Fruit fly (Drosophila melanogaster) whole organism, embryonic: ENCODE measurements around the gene RpS20.

Source experiments
- B-H2 ChIP-seq: fragments of 200-800 bp; sonication (Bioruptor generic); optimal IDR thresholded peaks from 2 replicates; lab custom pipeline; 2018; ENCODE audit warnings: missing biosample characterization, mild to moderate bottlenecking, missing genetic modification characterization
- CG10979 ChIP-seq: fragments of 200-800 bp; sonication (Bioruptor generic); optimal IDR thresholded peaks from 2 replicates; lab custom pipeline; 2018; ENCODE audit warnings: missing biosample characterization, mild to moderate bottlenecking, missing genetic modification characterization, moderate library complexity
- CG12299 ChIP-seq: fragments of 200-800 bp; sonication (Bioruptor generic); optimal IDR thresholded peaks from 2 replicates; lab custom pipeline; 2018; ENCODE audit warnings: missing biosample characterization, mild to moderate bottlenecking, missing genetic modification characterization
- CG12769 ChIP-seq: fragments of 200-800 bp; sonication (Bioruptor generic); optimal IDR thresholded peaks from 2 replicates; lab custom pipeline; 2019; ENCODE audit warnings: missing biosample characterization, mild to moderate bottlenecking, missing genetic modification characterization, moderate library complexity
- CG14050 ChIP-seq: fragments of 200-800 bp; sonication (Bioruptor generic); IDR thresholded peaks from 3 replicates; pipeline ENCODE4 v1.3.6; 2022; ENCODE audit warnings: missing biosample characterization, missing genetic modification characterization
- CG14710 ChIP-seq: fragments of 200-800 bp; sonication (Bioruptor generic); optimal IDR thresholded peaks from 3 replicates; lab custom pipeline; 2019; ENCODE audit warnings: missing biosample characterization, mild to moderate bottlenecking, missing genetic modification characterization, moderate library complexity
- CG15011 ChIP-seq: fragments of 200-800 bp; sonication (Bioruptor generic); optimal IDR thresholded peaks from 3 replicates; lab custom pipeline; 2018; ENCODE audit warnings: missing biosample characterization, mild to moderate bottlenecking, missing genetic modification characterization
- CG1529 ChIP-seq: fragments of 200-800 bp; sonication (Bioruptor generic); optimal IDR thresholded peaks from 3 replicates; lab custom pipeline; 2018; ENCODE audit warnings: missing biosample characterization, missing genetic modification characterization
- CG15479 ChIP-seq: fragments of 200-800 bp; sonication (Bioruptor generic); optimal IDR thresholded peaks from 3 replicates; lab custom pipeline; 2019; ENCODE audit warnings: missing biosample characterization, mild to moderate bottlenecking, missing genetic modification characterization, moderate library complexity
- CG1602 ChIP-seq: fragments of 200-800 bp; sonication (Bioruptor generic); optimal IDR thresholded peaks from 3 replicates; lab custom pipeline; 2016; ENCODE audit warnings: missing biosample characterization, missing genetic modification characterization
- CG16815 ChIP-seq: fragments of 200-800 bp; sonication (Bioruptor generic); optimal IDR thresholded peaks from 3 replicates; lab custom pipeline; 2017; ENCODE audit warnings: missing biosample characterization, mild to moderate bottlenecking, missing genetic modification characterization
- CG1832 ChIP-seq: fragments of 200-800 bp; sonication (Bioruptor generic); optimal IDR thresholded peaks from 2 replicates; lab custom pipeline; 2017; ENCODE audit warnings: missing biosample characterization, mild to moderate bottlenecking, missing genetic modification characterization, inconsistent platforms
- CG30403 ChIP-seq: fragments of 200-800 bp; sonication (Bioruptor generic); optimal IDR thresholded peaks from 3 replicates; lab custom pipeline; 2016; ENCODE audit warnings: missing biosample characterization, missing genetic modification characterization
- CG30431 ChIP-seq: fragments of 200-800 bp; sonication (Bioruptor generic); optimal IDR thresholded peaks from 2 replicates; lab custom pipeline; 2017; ENCODE audit warnings: missing biosample characterization, missing genetic modification characterization
- CG34422 ChIP-seq: fragments of 200-800 bp; sonication (Bioruptor generic); IDR thresholded peaks from 3 replicates; pipeline ENCODE4 v1.3.6; 2022; ENCODE audit warnings: missing biosample characterization, missing genetic modification characterization
- CG4328 ChIP-seq: fragments of 200-800 bp; sonication (Bioruptor generic); optimal IDR thresholded peaks from 3 replicates; lab custom pipeline; 2017; ENCODE audit warnings: missing biosample characterization, missing genetic modification reagents, missing genetic modification characterization
- CG6175 ChIP-seq: fragments of 200-800 bp; sonication (Bioruptor generic); IDR thresholded peaks from 3 replicates; pipeline ENCODE4 v1.3.6; 2022; ENCODE audit warnings: missing biosample characterization, missing genetic modification characterization
- CG6254 ChIP-seq: fragments of 200-800 bp; sonication (Bioruptor generic); optimal IDR thresholded peaks from 3 replicates; lab custom pipeline; 2017; ENCODE audit warnings: mild to moderate bottlenecking, missing biosample characterization, missing genetic modification reagents, missing genetic modification characterization
- CG6791 ChIP-seq: fragments of 200-800 bp; sonication (Bioruptor generic); IDR thresholded peaks from 3 replicates; pipeline ENCODE4 v1.3.6; 2022; ENCODE audit warnings: missing biosample characterization, missing genetic modification characterization; ENCODE audit not compliant: partially characterized antibody
- CG7372 ChIP-seq: fragments of 200-800 bp; sonication (Bioruptor generic); IDR thresholded peaks from 2 replicates; pipeline ENCODE4 v1.3.6; 2022; ENCODE audit warnings: missing biosample characterization, missing genetic modification characterization
- CrebB ChIP-seq: fragments of 200-800 bp; sonication (Bioruptor generic); optimal IDR thresholded peaks from 3 replicates; lab custom pipeline; 2018; ENCODE audit warnings: missing biosample characterization, mild to moderate bottlenecking, missing genetic modification characterization
- Dip2 ChIP-seq: fragments of 200-800 bp; sonication (Bioruptor generic); IDR thresholded peaks from 2 replicates; pipeline ENCODE4 v1.3.6; 2022; ENCODE audit warnings: missing biosample characterization, missing genetic modification characterization
- Drgx ChIP-seq: fragments of 200-800 bp; sonication (Bioruptor generic); IDR thresholded peaks from 2 replicates; pipeline ENCODE4 v1.3.6; 2022; ENCODE audit warnings: missing biosample characterization, missing genetic modification characterization
- Elba2 ChIP-seq: fragments of 200-800 bp; sonication (Bioruptor generic); optimal IDR thresholded peaks from 3 replicates; lab custom pipeline; 2016; ENCODE audit warnings: missing biosample characterization, missing genetic modification characterization
- GATAe ChIP-seq: fragments of 200-800 bp; sonication (Bioruptor generic); conservative IDR thresholded peaks from 2 replicates; pipeline ENCODE4 v1.3.6; 2022; ENCODE audit warnings: missing biosample characterization, missing genetic modification characterization
- Gsc ChIP-seq: fragments of 200-800 bp; sonication (Bioruptor generic); IDR thresholded peaks from 2 replicates; pipeline ENCODE4 v1.3.6; 2022; ENCODE audit warnings: missing biosample characterization, missing genetic modification characterization
- H2.0 ChIP-seq: fragments of 200-800 bp; sonication (Bioruptor generic); IDR thresholded peaks from 2 replicates; pipeline ENCODE4 v1.3.6; 2022; ENCODE audit warnings: missing biosample characterization, missing genetic modification characterization
- HLH4C ChIP-seq: fragments of 200-800 bp; sonication (Bioruptor generic); IDR thresholded peaks from 3 replicates; pipeline ENCODE4 v1.3.6; 2022; ENCODE audit warnings: missing biosample characterization, missing genetic modification characterization; ENCODE audit not compliant: partially characterized antibody
- Kr ChIP-seq: fragments of 200-800 bp; sonication (Bioruptor generic); optimal IDR thresholded peaks from 2 replicates; lab custom pipeline; 2017; ENCODE audit warnings: missing biosample characterization, mild to moderate bottlenecking, missing genetic modification characterization
- Neu2 ChIP-seq: fragments of 200-800 bp; sonication (Bioruptor generic); optimal IDR thresholded peaks from 3 replicates; lab custom pipeline; 2016; ENCODE audit warnings: missing biosample characterization, missing genetic modification characterization, borderline replicate concordance
- Nf-YC ChIP-seq: fragments of 200-800 bp; optimal IDR thresholded peaks from 3 replicates; lab custom pipeline; 2019; ENCODE audit warnings: missing biosample characterization, mild to moderate bottlenecking, missing genetic modification characterization, moderate library complexity
- Poxn ChIP-seq: fragments of 200-800 bp; sonication (Bioruptor generic); IDR thresholded peaks from 2 replicates; pipeline ENCODE4 v1.3.6; 2022; ENCODE audit warnings: missing biosample characterization, missing genetic modification characterization
- Rfx ChIP-seq: fragments of 200-800 bp; sonication (Bioruptor generic); IDR thresholded peaks from 2 replicates; pipeline ENCODE4 v1.3.6; 2022; ENCODE audit warnings: missing biosample characterization, missing genetic modification characterization
- Scr ChIP-seq: fragments of 200-800 bp; sonication (Bioruptor generic); IDR thresholded peaks from 2 replicates; pipeline ENCODE4 v1.3.6; 2022; ENCODE audit warnings: missing biosample characterization, missing genetic modification characterization; ENCODE audit not compliant: partially characterized antibody
- Side ChIP-seq: fragments of 200-800 bp; sonication (Bioruptor generic); optimal IDR thresholded peaks from 2 replicates; lab custom pipeline; 2016; ENCODE audit warnings: missing biosample characterization, missing genetic modification characterization
- chinmo ChIP-seq: fragments of 200-800 bp; sonication (Bioruptor generic); IDR thresholded peaks from 4 replicates; pipeline ENCODE4 v1.3.6; 2022; ENCODE audit warnings: missing biosample characterization, missing genetic modification characterization; ENCODE audit not compliant: partially characterized antibody
- ci ChIP-seq: fragments of 200-800 bp; sonication (Bioruptor generic); IDR thresholded peaks from 3 replicates; pipeline ENCODE4 v1.3.6; 2022; ENCODE audit warnings: missing biosample characterization, missing genetic modification characterization
- gro ChIP-seq: fragments of 200-800 bp; sonication (Bioruptor generic); optimal IDR thresholded peaks from 2 replicates; lab custom pipeline; 2016; ENCODE audit warnings: missing biosample characterization, missing genetic modification characterization
- hkb ChIP-seq, 2 experiments: fragments of 200-800 bp in 1 of 2; fragments of >200 bp in 1 of 2; sonication (Bioruptor generic) in 1 of 2; IDR thresholded peaks in 1 of 2; optimal IDR thresholded peaks in 1 of 2; 2 replicates each; pipeline versions ENCODE4 v1.3.6 to Lab custom; 2017 to 2022; ENCODE audit warnings: missing biosample characterization in 1 of 2, missing genetic modification characterization in 1 of 2
- hth ChIP-seq: fragments of >200 bp; optimal IDR thresholded peaks from 2 replicates; lab custom pipeline; 2017; ENCODE audit warnings: inconsistent platforms
- luna ChIP-seq: fragments of 200-800 bp; sonication (Bioruptor generic); optimal IDR thresholded peaks from 2 replicates; lab custom pipeline; 2016; ENCODE audit warnings: missing biosample characterization, missing genetic modification characterization
- nom ChIP-seq: fragments of 200-800 bp; sonication (Bioruptor generic); optimal IDR thresholded peaks from 2 replicates; lab custom pipeline; 2017; ENCODE audit warnings: missing biosample characterization, missing genetic modification characterization, mild to moderate bottlenecking, moderate library complexity, missing genetic modification reagents
- oc ChIP-seq: fragments of 200-800 bp; sonication (Bioruptor generic); optimal IDR thresholded peaks from 2 replicates; lab custom pipeline; 2018; ENCODE audit warnings: missing biosample characterization, mild to moderate bottlenecking, missing genetic modification characterization, moderate library complexity
- onecut ChIP-seq: fragments of 200-800 bp; sonication (Bioruptor generic); IDR thresholded peaks from 2 replicates; pipeline ENCODE4 v1.3.6; 2022; ENCODE audit warnings: missing biosample characterization, missing genetic modification characterization
- pfk ChIP-seq: fragments of 200-800 bp; sonication (Bioruptor generic); optimal IDR thresholded peaks from 2 replicates; lab custom pipeline; 2018; ENCODE audit warnings: missing biosample characterization, mild to moderate bottlenecking, missing genetic modification characterization, moderate library complexity
- pita ChIP-seq: fragments of 200-800 bp; sonication (Bioruptor generic); optimal IDR thresholded peaks from 2 replicates; lab custom pipeline; 2017; ENCODE audit warnings: missing biosample characterization, mild to moderate bottlenecking, missing genetic modification characterization
- sd ChIP-seq: fragments of 200-800 bp; sonication (Bioruptor generic); optimal IDR thresholded peaks from 3 replicates; lab custom pipeline; 2018; ENCODE audit warnings: missing biosample characterization, mild to moderate bottlenecking, missing genetic modification characterization, moderate library complexity
- sima ChIP-seq: fragments of 200-800 bp; sonication (Bioruptor generic); optimal IDR thresholded peaks from 2 replicates; lab custom pipeline; 2016; ENCODE audit warnings: missing biosample characterization, missing genetic modification characterization
- tap ChIP-seq: fragments of 200-800 bp; optimal IDR thresholded peaks from 3 replicates; lab custom pipeline; 2019; ENCODE audit warnings: missing biosample characterization, mild to moderate bottlenecking, missing genetic modification characterization, moderate library complexity
- tin ChIP-seq: fragments of 200-800 bp; sonication (Bioruptor generic); optimal IDR thresholded peaks from 3 replicates; lab custom pipeline; 2016; ENCODE audit warnings: missing biosample characterization, missing genetic modification characterization
- tna ChIP-seq: fragments of 200-800 bp; sonication (Bioruptor generic); IDR thresholded peaks from 2 replicates; pipeline ENCODE4 v1.3.6; 2022; ENCODE audit warnings: missing biosample characterization, missing genetic modification characterization; ENCODE audit not compliant: partially characterized antibody

The RpS20 gene

DNA sequence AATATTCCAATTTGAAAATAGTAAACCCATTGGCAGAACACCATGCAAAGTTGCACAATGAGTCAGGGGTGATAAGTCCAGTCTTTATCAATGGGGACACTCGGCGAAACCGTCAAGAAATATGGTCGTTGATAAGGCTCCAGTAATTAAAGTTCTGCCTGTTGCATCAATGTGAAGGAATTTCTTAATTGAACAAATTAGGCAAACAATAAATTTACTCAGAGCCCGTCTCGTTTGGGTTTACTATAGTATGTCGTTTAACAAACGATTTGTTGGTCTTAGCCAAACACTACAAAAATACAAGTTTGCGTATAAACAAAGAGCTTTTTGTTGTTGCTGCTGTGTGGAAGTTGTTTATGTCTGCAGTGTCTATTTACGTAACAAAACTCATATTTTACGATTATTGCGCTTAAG, 12.8 kb downstream of the RpS20 start (continued):
- no peak for TF ChIP-seq Drgx (GFP tag; lab: Robert Waterston, UW)
- no peak for TF ChIP-seq gro (GFP tag; lab: Kevin White, UChicago)
- TF ChIP-seq Dip2 (GFP tag; lab: Robert Waterston, UW), result no peak
- TF ChIP-seq Elba2 (GFP tag; lab: Kevin White, UChicago), result no peak
- no peak for TF ChIP-seq CG6791
- TF ChIP-seq nom, result no peak
- no peak for TF ChIP-seq Poxn
- TF ChIP-seq pita (GFP tag; lab: Kevin White, UChicago), result no peak
- TF ChIP-seq H2.0 (GFP tag; lab: Robert Waterston, UW), result no peak
- no peak for TF ChIP-seq CG6254 (GFP tag; lab: Kevin White, UChicago)
- TF ChIP-seq tna (GFP tag; lab: Robert Waterston, UW), result no peak
- TF ChIP-seq sd (tag; lab: Kevin White, UChicago), result peak; percentile 87
- TF ChIP-seq CG30403 (GFP tag; lab: Kevin White, UChicago), result no peak
- no peak for TF ChIP-seq CG7372 (GFP tag; lab: Robert Waterston, UW)
- no peak for TF ChIP-seq CG1832 (GFP tag; lab: Kevin White, UChicago)
- no peak for TF ChIP-seq luna
- no peak for TF ChIP-seq Side
- TF ChIP-seq tap (tag; lab: Kevin White, UChicago), result peak; percentile 8
- TF ChIP-seq B-H2, result no peak
- TF ChIP-seq onecut, result no peak
- no peak for TF ChIP-seq CG34422 (GFP tag; lab: Robert Waterston, UW)
- TF ChIP-seq CG14710 (tag; lab: Kevin White, UChicago), result no peak
- peak; percentile 47; the same call in 1 of the 2 replicates for TF ChIP-seq Rfx (GFP tag; lab: Robert Waterston, UW)
- no peak for TF ChIP-seq Nf-YC (tag; lab: Kevin White, UChicago)
- peak; percentile 58; the same call in 2 of the 3 replicates for TF ChIP-seq ci
- no peak for TF ChIP-seq CG1529 (GFP tag; lab: Kevin White, UChicago)
- TF ChIP-seq CG12769 (tag; lab: Kevin White, UChicago), result peak; percentile 83
- TF ChIP-seq CG6175 (GFP tag; lab: Robert Waterston, UW), result 0 out of 3 replicates have a peak, but pooled peaks have one; percentile 32
- TF ChIP-seq oc (tag; lab: Kevin White, UChicago), result peak; percentile 39
- TF ChIP-seq HLH4C (GFP tag; lab: Robert Waterston, UW), result no peak
- no peak for TF ChIP-seq hkb (optimal IDR thresholded peaks at IDR 0.05; lab: Kevin White, UChicago)
- TF ChIP-seq hkb (GFP tag; IDR thresholded peaks at IDR 0.05; lab: Robert Waterston, UW), result peak; percentile 59
- no peak for TF ChIP-seq CG1602
- TF ChIP-seq CG15479 (GFP tag; lab: Kevin White, UChicago), result no peak
- TF ChIP-seq CG16815 (GFP tag; lab: Kevin White, UChicago), result no peak
- no peak for TF ChIP-seq tin (GFP tag; lab: Kevin White, UChicago)
- no peak for TF ChIP-seq Scr (GFP tag; lab: Robert Waterston, UW)
- peak; percentile 73 for TF ChIP-seq CrebB (tag; lab: Kevin White, UChicago)
- TF ChIP-seq CG30431, result no peak
- peak; percentile 66 for TF ChIP-seq CG15011 (GFP tag; lab: Kevin White, UChicago)
- no peak for TF ChIP-seq GATAe (GFP tag; lab: Robert Waterston, UW)
- TF ChIP-seq CG14050 (GFP tag; lab: Robert Waterston, UW), result no peak
- TF ChIP-seq hth (lab: Kevin White, UChicago), result no peak
- TF ChIP-seq CG10979 (tag; lab: Kevin White, UChicago), result no peak
- no peak for TF ChIP-seq pfk (GFP tag; lab: Kevin White, UChicago)
- TF ChIP-seq Kr (GFP tag; lab: Kevin White, UChicago), result no peak
- TF ChIP-seq Gsc (GFP tag; lab: Robert Waterston, UW), result no peak
- TF ChIP-seq CG4328 (GFP tag; lab: Kevin White, UChicago), result peak; percentile 2
- no peak for TF ChIP-seq chinmo (GFP tag; lab: Robert Waterston, UW)
- TF ChIP-seq CG12299, result peak; percentile 65
- TF ChIP-seq Neu2 (GFP tag; lab: Kevin White, UChicago), result no peak
- TF ChIP-seq sima (GFP tag; lab: Kevin White, UChicago), result no peak
